Fruit fly (Drosophila melanogaster): ENCODE measurements around the gene CG3982.

dm6 chr3L:9376573-9376972 lies 40.6 kb downstream of the CG3982 start:
- no peak for TF ChIP-seq pan (optimal IDR thresholded peaks at IDR 0.05)
- TF ChIP-seq psq (optimal IDR thresholded peaks at IDR 0.05): no peak
- TF ChIP-seq CG8478 (optimal IDR thresholded peaks at IDR 0.05): no peak
